Fruit fly (Drosophila melanogaster) whole organism, embryonic: ENCODE measurements around the gene frtz.

Source experiments
- Atf6 ChIP-seq: fragments of 200-800 bp; sonication (Bioruptor generic); IDR thresholded peaks from 2 replicates; pipeline ENCODE4 v1.3.6; 2022; ENCODE audit warnings: missing biosample characterization, missing genetic modification characterization
- Bdp1 ChIP-seq: fragments of 200-800 bp; sonication (Bioruptor generic); optimal IDR thresholded peaks from 3 replicates; lab custom pipeline; 2016; ENCODE audit warnings: missing biosample characterization, missing genetic modification characterization
- CG11560 ChIP-seq: fragments of 200-800 bp; sonication (Bioruptor generic); IDR thresholded peaks from 3 replicates; pipeline ENCODE4 v1.3.6; 2022; ENCODE audit warnings: missing biosample characterization, missing genetic modification characterization
- CG15479 ChIP-seq: fragments of 200-800 bp; sonication (Bioruptor generic); optimal IDR thresholded peaks from 3 replicates; lab custom pipeline; 2019; ENCODE audit warnings: missing biosample characterization, mild to moderate bottlenecking, missing genetic modification characterization, moderate library complexity
- CG18599 ChIP-seq: fragments of 200-800 bp; sonication (Bioruptor generic); optimal IDR thresholded peaks from 3 replicates; lab custom pipeline; 2017; ENCODE audit warnings: missing biosample characterization, missing genetic modification characterization, mild to moderate bottlenecking, moderate library complexity, missing genetic modification reagents
- CG2199 ChIP-seq: fragments of 200-800 bp; sonication (Bioruptor generic); IDR thresholded peaks from 3 replicates; pipeline ENCODE4 v1.3.6; 2022; ENCODE audit warnings: missing biosample characterization, missing genetic modification characterization
- Deaf1 ChIP-seq: fragments of 200-800 bp; optimal IDR thresholded peaks from 3 replicates; lab custom pipeline; 2019; ENCODE audit warnings: missing biosample characterization, mild to moderate bottlenecking, missing genetic modification characterization, moderate library complexity
- Dll ChIP-seq: fragments of 200-800 bp; sonication (Bioruptor generic); IDR thresholded peaks from 4 replicates; pipeline ENCODE4 v1.3.6; 2022; ENCODE audit warnings: missing biosample characterization, missing genetic modification characterization; ENCODE audit not compliant: partially characterized antibody
- Doc2 ChIP-seq: fragments of 200-800 bp; sonication (Bioruptor generic); IDR thresholded peaks from 2 replicates; pipeline ENCODE4 v1.3.6; 2022; ENCODE audit warnings: missing biosample characterization, missing genetic modification characterization
- Elba2 ChIP-seq: fragments of 200-800 bp; sonication (Bioruptor generic); optimal IDR thresholded peaks from 3 replicates; lab custom pipeline; 2016; ENCODE audit warnings: missing biosample characterization, missing genetic modification characterization
- Fer1 ChIP-seq: fragments of 200-800 bp; sonication (Bioruptor generic); optimal IDR thresholded peaks from 2 replicates; lab custom pipeline; 2017; ENCODE audit warnings: missing biosample characterization, mild to moderate bottlenecking, missing genetic modification characterization
- Hey ChIP-seq: fragments of 200-800 bp; sonication (Bioruptor generic); optimal IDR thresholded peaks from 3 replicates; lab custom pipeline; 2018; ENCODE audit warnings: missing biosample characterization, mild to moderate bottlenecking, missing genetic modification characterization
- Kr ChIP-seq: fragments of 200-800 bp; sonication (Bioruptor generic); optimal IDR thresholded peaks from 2 replicates; lab custom pipeline; 2017; ENCODE audit warnings: missing biosample characterization, mild to moderate bottlenecking, missing genetic modification characterization
- Med ChIP-seq: fragments of 200-800 bp; sonication (Bioruptor generic); peaks from one replicate; lab custom pipeline; 2016; ENCODE audit warnings: missing biosample characterization, missing genetic modification characterization, mild to moderate bottlenecking, inconsistent platforms, moderate library complexity
- Nf-YB ChIP-seq: fragments of 200-800 bp; sonication (Bioruptor generic); optimal IDR thresholded peaks from 3 replicates; lab custom pipeline; 2019; ENCODE audit warnings: missing biosample characterization, mild to moderate bottlenecking, missing genetic modification characterization, moderate library complexity
- Nf-YC ChIP-seq: fragments of 200-800 bp; optimal IDR thresholded peaks from 3 replicates; lab custom pipeline; 2019; ENCODE audit warnings: missing biosample characterization, mild to moderate bottlenecking, missing genetic modification characterization, moderate library complexity
- Scr ChIP-seq: fragments of 200-800 bp; sonication (Bioruptor generic); IDR thresholded peaks from 2 replicates; pipeline ENCODE4 v1.3.6; 2022; ENCODE audit warnings: missing biosample characterization, missing genetic modification characterization; ENCODE audit not compliant: partially characterized antibody
- cg ChIP-seq: fragments of 200-800 bp; sonication (Bioruptor generic); optimal IDR thresholded peaks from 3 replicates; lab custom pipeline; 2019; ENCODE audit warnings: missing biosample characterization, mild to moderate bottlenecking, missing genetic modification characterization, moderate library complexity
- chif ChIP-seq, 2 experiments: fragments of 200-800 bp; sonication (Bioruptor generic); optimal IDR thresholded peaks; 3 replicates each; lab custom pipeline; 2016; ENCODE audit warnings: missing biosample characterization in 2 of 2, missing genetic modification characterization in 2 of 2
- chinmo ChIP-seq: fragments of 200-800 bp; sonication (Bioruptor generic); IDR thresholded peaks from 4 replicates; pipeline ENCODE4 v1.3.6; 2022; ENCODE audit warnings: missing biosample characterization, missing genetic modification characterization; ENCODE audit not compliant: partially characterized antibody
- cwo ChIP-seq: fragments of 200-800 bp; sonication (Bioruptor generic); optimal IDR thresholded peaks from 3 replicates; lab custom pipeline; 2017; ENCODE audit warnings: missing biosample characterization, missing genetic modification characterization, mild to moderate bottlenecking, moderate library complexity, missing genetic modification reagents
- eve ChIP-seq, 2 experiments: fragments of >200 bp; optimal IDR thresholded peaks; 2 replicates each; lab custom pipeline; 2017; ENCODE audit warnings: missing biosample characterization in 2 of 2, missing genetic modification characterization in 2 of 2
- exex ChIP-seq: fragments of 200-800 bp; sonication (Bioruptor generic); optimal IDR thresholded peaks from 4 replicates; lab custom pipeline; 2018; ENCODE audit warnings: missing biosample characterization, mild to moderate bottlenecking, missing genetic modification characterization, moderate library complexity
- gsb-n ChIP-seq: fragments of 200-800 bp; sonication (Bioruptor generic); optimal IDR thresholded peaks from 3 replicates; lab custom pipeline; 2018; ENCODE audit warnings: missing biosample characterization, mild to moderate bottlenecking, missing genetic modification characterization
- hb ChIP-seq: fragments of 200-800 bp; sonication (Bioruptor generic); IDR thresholded peaks from 3 replicates; pipeline ENCODE4 v1.3.6; 2022; ENCODE audit warnings: missing biosample characterization, missing genetic modification characterization; ENCODE audit not compliant: partially characterized antibody
- hkb ChIP-seq, 2 experiments: fragments of 200-800 bp in 1 of 2; fragments of >200 bp in 1 of 2; sonication (Bioruptor generic) in 1 of 2; IDR thresholded peaks in 1 of 2; optimal IDR thresholded peaks in 1 of 2; 2 replicates each; pipeline versions ENCODE4 v1.3.6 to Lab custom; 2017 to 2022; ENCODE audit warnings: missing biosample characterization in 1 of 2, missing genetic modification characterization in 1 of 2
- insv ChIP-seq, 2 experiments: fragments of 200-800 bp; sonication (Bioruptor generic); optimal IDR thresholded peaks; 3 replicates each; lab custom pipeline; 2016 to 2018; ENCODE audit warnings: missing biosample characterization in 2 of 2, missing genetic modification characterization in 2 of 2
- kah ChIP-seq: fragments of 200-800 bp; sonication (Bioruptor generic); optimal IDR thresholded peaks from 2 replicates; lab custom pipeline; 2018; ENCODE audit warnings: missing biosample characterization, mild to moderate bottlenecking, missing genetic modification characterization
- kni ChIP-seq: fragments of 200-800 bp; sonication (Bioruptor generic); optimal IDR thresholded peaks from 3 replicates; lab custom pipeline; 2017; ENCODE audit warnings: mild to moderate bottlenecking, missing biosample characterization, missing genetic modification reagents, missing genetic modification characterization
- lab ChIP-seq: fragments of 200-800 bp; sonication (Bioruptor generic); optimal IDR thresholded peaks from 3 replicates; lab custom pipeline; 2017; ENCODE audit warnings: missing biosample characterization, missing genetic modification characterization, mild to moderate bottlenecking, moderate library complexity, missing genetic modification reagents
- mirr ChIP-seq: fragments of 200-800 bp; sonication (Bioruptor generic); optimal IDR thresholded peaks from 3 replicates; lab custom pipeline; 2018; ENCODE audit warnings: missing biosample characterization, mild to moderate bottlenecking, missing genetic modification characterization
- pb ChIP-seq: fragments of 200-800 bp; sonication (Bioruptor generic); optimal IDR thresholded peaks from 3 replicates; lab custom pipeline; 2016; ENCODE audit warnings: missing biosample characterization, missing genetic modification characterization
- pros ChIP-seq: fragments of 200-800 bp; sonication (Bioruptor generic); optimal IDR thresholded peaks from 3 replicates; lab custom pipeline; 2019; ENCODE audit warnings: missing biosample characterization, mild to moderate bottlenecking, missing genetic modification characterization, moderate library complexity
- row ChIP-seq: fragments of 200-800 bp; sonication (Bioruptor generic); IDR thresholded peaks from 3 replicates; pipeline ENCODE4 v1.3.6; 2022; ENCODE audit warnings: missing biosample characterization, missing genetic modification characterization
- sens ChIP-seq: fragments of 200-800 bp; sonication (Bioruptor generic); peaks from one replicate; lab custom pipeline; 2016; ENCODE audit warnings: missing biosample characterization, missing genetic modification characterization
- sqz ChIP-seq: fragments of 200-800 bp; sonication (Bioruptor generic); optimal IDR thresholded peaks from 3 replicates; lab custom pipeline; 2018; ENCODE audit warnings: missing biosample characterization, mild to moderate bottlenecking, missing genetic modification characterization
- zf30C ChIP-seq: fragments of 200-800 bp; sonication (Bioruptor generic); optimal IDR thresholded peaks from 3 replicates; lab custom pipeline; 2018; ENCODE audit warnings: missing biosample characterization, mild to moderate bottlenecking, missing genetic modification characterization

frtz gene

DNA sequence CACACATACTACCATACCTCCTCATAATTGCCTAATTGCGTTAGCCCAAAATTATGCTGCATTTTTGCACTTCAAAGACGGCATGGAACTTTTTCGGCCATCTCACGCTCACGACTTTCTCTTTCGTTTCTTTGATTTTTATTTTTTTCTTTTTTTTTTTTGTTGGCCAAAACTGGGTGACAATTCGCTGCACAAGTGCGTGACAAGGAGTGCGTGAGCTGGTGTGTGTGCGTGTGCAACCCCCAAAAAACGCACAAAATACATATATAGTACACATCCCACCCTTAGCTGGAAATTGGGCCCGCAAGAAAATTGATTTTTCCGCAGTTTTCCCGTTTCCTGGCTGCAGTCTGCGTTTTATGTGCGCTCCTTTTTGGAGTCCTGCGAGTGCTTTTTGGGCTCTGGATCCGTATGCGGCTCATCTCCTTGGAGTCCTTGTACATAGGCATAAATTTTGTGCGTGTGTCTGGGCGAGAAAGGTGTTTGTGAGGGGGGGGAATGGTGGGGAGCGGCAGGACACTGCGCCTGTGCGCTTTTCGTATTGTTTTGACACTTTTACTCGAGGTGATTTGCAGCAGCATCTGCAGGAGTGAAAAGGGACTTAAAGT, 43.4 kb downstream of the frtz start (continued):
- TF ChIP-seq pb (GFP tag; lab: Kevin White, UChicago) = no peak

DNA sequence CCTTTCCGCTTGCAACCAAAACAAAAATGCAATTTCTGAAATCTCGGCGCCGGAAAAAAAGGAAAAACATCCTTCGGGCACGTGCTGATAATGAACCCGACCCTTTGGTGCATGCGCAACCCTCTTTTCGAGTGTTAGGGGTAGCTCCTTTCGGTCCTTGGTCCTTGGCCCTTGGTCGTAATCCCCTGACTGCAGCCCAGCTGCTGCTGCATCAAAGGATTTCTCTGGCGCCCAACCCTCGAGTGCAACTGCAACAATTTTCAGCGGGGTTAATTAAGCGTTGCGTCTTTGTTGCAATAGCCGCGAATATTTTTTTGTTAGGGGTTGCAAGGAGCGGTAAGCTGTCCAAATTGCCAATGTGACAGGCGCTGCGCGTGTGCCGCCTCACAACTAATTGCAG, 45.2 kb downstream of the frtz start:
- TF ChIP-seq sqz (peak; percentile 76), Hey (tag; lab: Kevin White, UChicago) (peak; percentile 37), hb (GFP tag; lab: Robert Waterston, UW) (0 out of 3 replicates have a peak, but pooled peaks have one; percentile 53), pros (GFP tag; lab: Kevin White, UChicago) (peak; percentile 96), kni (GFP tag; lab: Kevin White, UChicago) (peak; percentile 22), CG2199 (GFP tag; lab: Robert Waterston, UW) (no peak), Kr (GFP tag; lab: Kevin White, UChicago) (peak; percentile 45), chinmo (GFP tag; lab: Robert Waterston, UW) (peak; percentile 79; the same call in 2 of the 4 replicates), hkb (optimal IDR thresholded peaks at IDR 0.05; lab: Kevin White, UChicago) (no peak), hkb (GFP tag; IDR thresholded peaks at IDR 0.05; lab: Robert Waterston, UW) (no peak), gsb-n (tag; lab: Kevin White, UChicago) (peak; percentile 6), Bdp1 (GFP tag; lab: Kevin White, UChicago) (no peak)

DNA sequence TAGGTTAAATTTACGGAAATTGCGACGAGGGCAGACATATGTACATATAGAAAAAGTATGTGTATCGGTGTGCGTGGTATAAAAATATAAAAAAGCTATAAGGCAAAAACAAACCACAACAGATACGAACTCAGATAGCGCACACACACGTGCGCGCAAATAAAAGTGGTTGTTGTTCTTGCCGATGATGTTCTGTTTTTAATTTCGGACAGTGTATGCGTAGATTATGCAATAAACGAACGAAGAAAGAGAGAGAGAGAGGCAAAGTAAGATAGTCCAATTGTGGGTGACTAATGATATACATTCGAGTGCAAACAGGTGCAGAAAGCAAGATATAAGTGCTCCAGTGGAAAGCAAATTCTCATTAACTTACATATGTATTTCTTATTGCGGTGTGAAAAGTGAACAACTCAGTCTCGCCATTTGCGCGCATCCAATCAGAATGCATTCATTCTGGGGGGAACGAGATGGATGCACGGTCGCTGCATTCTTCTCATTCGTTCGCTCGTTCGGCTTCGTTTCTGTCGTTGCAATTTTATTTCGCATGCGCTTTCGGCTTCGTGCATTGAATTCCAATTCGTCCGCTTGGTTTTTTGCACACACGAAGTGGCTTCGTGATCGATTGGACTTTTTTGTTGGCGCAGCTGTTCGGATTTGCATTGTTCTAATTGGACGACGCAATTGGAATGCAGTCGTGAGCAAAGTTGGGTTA, 46.2 kb downstream of the frtz start:
- TF ChIP-seq cwo (GFP tag; lab: Kevin White, UChicago) (peak; percentile 89), CG15479 (peak; percentile 85), kah (GFP tag; lab: Kevin White, UChicago) (peak; percentile 32), Deaf1 (peak; percentile 57), sens (GFP tag; lab: Kevin White, UChicago) (peak; percentile 34), Hey (tag; lab: Kevin White, UChicago) (peak; percentile 57), cg (GFP tag; lab: Kevin White, UChicago) (peak; percentile 57), mirr (GFP tag; lab: Kevin White, UChicago) (peak; percentile 56), eve (GFP tag; optimal IDR thresholded peaks at IDR 0.05; lab: Kevin White, UChicago) (peak in 1 of 2 experiments; percentile 15), zf30C (peak; percentile 40), Med (peak; percentile 47), CG18599 (GFP tag; lab: Kevin White, UChicago) (peak; percentile 15), Nf-YB (GFP tag; lab: Kevin White, UChicago) (peak; percentile 74), lab (GFP tag; lab: Kevin White, UChicago) (peak; percentile 49), Dll (no peak), Nf-YC (tag; lab: Kevin White, UChicago) (peak; percentile 47), Elba2 (GFP tag; lab: Kevin White, UChicago) (peak; percentile 77), CG11560 (no peak), Fer1 (peak; percentile 17), row (peak; percentile 22; the same call in 1 of the 3 replicates), exex (tag; lab: Kevin White, UChicago) (peak; percentile 32), insv (GFP tag; optimal IDR thresholded peaks at IDR 0.05; lab: Kevin White, UChicago) (peak in 1 of 2 experiments; percentile 83), chinmo (GFP tag; lab: Robert Waterston, UW) (peak; percentile 96), Scr (no peak), chif (GFP tag; optimal IDR thresholded peaks at IDR 0.05; lab: Kevin White, UChicago) (no peak), Doc2 (no peak), Atf6 (GFP tag; lab: Robert Waterston, UW) (no peak)
- TF ChIP-seq, all 482 proteins: peak for 21
